Worm (Caenorhabditis elegans): ENCODE results near the gene nfu-1.

DNA sequence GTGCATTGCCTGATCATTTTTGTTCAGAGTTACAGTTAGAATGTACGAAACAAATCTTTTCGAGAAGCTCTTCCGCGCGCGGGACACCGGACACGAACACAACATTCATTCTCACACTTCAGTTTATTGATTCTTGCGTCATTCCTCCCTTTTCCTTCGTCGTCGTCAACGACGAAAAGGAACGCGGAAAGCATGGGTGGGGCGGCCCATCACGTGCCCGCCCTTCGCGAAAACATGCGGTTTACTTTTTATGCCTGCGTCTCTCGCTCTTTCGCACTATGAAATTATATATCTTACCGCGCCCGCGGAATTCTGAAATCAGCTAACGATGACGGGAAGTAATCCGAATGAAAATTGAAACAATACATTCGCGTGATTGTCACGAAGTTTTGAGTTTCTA lies 6.6 kb upstream of the nfu-1 start:
- TF ChIP-seq ztf-11 (tag; optimal IDR thresholded peaks at IDR 0.05): no peak
- TF ChIP-seq mdl-1 (tag; optimal IDR thresholded peaks at IDR 0.05): peak; percentile 35
- peak; percentile 45 for TF ChIP-seq lsy-12 (tag; optimal IDR thresholded peaks at IDR 0.05)
- no peak for TF ChIP-seq fos-1 (tag; optimal IDR thresholded peaks at IDR 0.05)
- no peak for TF ChIP-seq zag-1 (tag; optimal IDR thresholded peaks at IDR 0.05)
- peak; percentile 52 for TF ChIP-seq pha-4 (tag; optimal IDR thresholded peaks at IDR 0.05)
- no peak for TF ChIP-seq egl-27 (tag; optimal IDR thresholded peaks at IDR 0.05)
- TF ChIP-seq nhr-43 (tag; optimal IDR thresholded peaks at IDR 0.05; ENCODE audit: poor library complexity, severe bottlenecking): peak; percentile 81
- TF ChIP-seq ceh-28 (tag; optimal IDR thresholded peaks at IDR 0.05): no peak
